Fruit fly (Drosophila melanogaster): ENCODE measurements around the gene CG42821.

Gene CG42821

DNA sequence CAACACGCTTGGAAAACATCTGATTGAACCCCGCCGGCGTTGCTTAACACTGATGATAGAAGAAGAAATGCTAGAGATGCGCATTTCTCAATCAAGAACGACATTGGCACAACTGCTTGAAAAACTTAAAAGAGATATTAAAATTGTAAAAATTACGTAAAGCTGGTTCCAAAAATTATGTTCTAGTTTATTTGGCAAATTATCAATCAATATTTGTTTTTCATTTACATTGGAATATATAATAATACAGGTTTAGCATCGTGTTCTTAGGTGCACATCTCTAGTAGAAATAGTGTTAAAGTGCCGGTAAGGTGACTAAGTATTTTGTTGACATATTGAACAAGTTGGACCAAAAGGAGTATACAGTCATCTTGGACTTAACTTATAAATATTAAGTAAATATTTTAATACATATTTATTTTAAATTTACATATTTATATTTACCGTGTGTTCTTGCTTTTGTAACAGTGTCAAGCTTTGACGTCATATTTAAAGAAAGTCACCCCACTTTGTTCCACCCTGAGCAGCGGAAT, 21.5 kb upstream of the CG42821 start, which contains the start of the genes Brf and sds22 (continued):
- TF ChIP-seq luna (GFP tag; optimal IDR thresholded peaks at IDR 0.05) (peak; percentile 93), prd (optimal IDR thresholded peaks at IDR 0.05) (no peak), prd (GFP tag; IDR thresholded peaks at IDR 0.05) (peak; percentile 97), CG7745 (tag; optimal IDR thresholded peaks at IDR 0.05) (no peak), CHES-1-like (GFP tag; optimal IDR thresholded peaks at IDR 0.05) (peak; percentile 93), Hr51 (GFP tag; optimal IDR thresholded peaks at IDR 0.05) (peak; percentile 92 to 95), Hr39 (optimal IDR thresholded peaks at IDR 0.05) (no peak), tin (GFP tag; optimal IDR thresholded peaks at IDR 0.05) (peak; percentile 98), D (optimal IDR thresholded peaks at IDR 0.05) (no peak), D (GFP tag; optimal IDR thresholded peaks at IDR 0.05) (peak; percentile 90), CG9727 (GFP tag; optimal IDR thresholded peaks at IDR 0.05) (peak; percentile 95), schlank (tag; optimal IDR thresholded peaks at IDR 0.05) (peak; percentile 90), Bgb (GFP tag; IDR thresholded peaks at IDR 0.05; ENCODE audit: partially characterized antibody) (peak; percentile 74), esg (GFP tag; conservative IDR thresholded peaks at IDR 0.05) (peak; percentile 91), Elba2 (GFP tag; optimal IDR thresholded peaks at IDR 0.05) (peak; percentile 97), gfzf (GFP tag; optimal IDR thresholded peaks at IDR 0.05) (peak; percentile 34), CG30431 (GFP tag; optimal IDR thresholded peaks at IDR 0.05) (peak; percentile 91), disco-r (GFP tag; optimal IDR thresholded peaks at IDR 0.05) (peak; percentile 90), E2f1 (GFP tag; IDR thresholded peaks at IDR 0.05) (peak; percentile 87), Scr (GFP tag; IDR thresholded peaks at IDR 0.05; ENCODE audit: partially characterized antibody) (peak; percentile 86), Opbp (GFP tag; IDR thresholded peaks at IDR 0.05; ENCODE audit: partially characterized antibody) (peak; percentile 53; the same call in 1 of the 3 replicates), Ssrp (tag; optimal IDR thresholded peaks at IDR 0.05) (peak; percentile 96), Lim3 (GFP tag; IDR thresholded peaks at IDR 0.05) (no peak), gro (GFP tag; optimal IDR thresholded peaks at IDR 0.05) (peak; percentile 96), CG14014 (GFP tag; IDR thresholded peaks at IDR 0.05) (peak; percentile 93), CG9876 (GFP tag; optimal IDR thresholded peaks at IDR 0.05) (peak; percentile 87), CrebB (tag; optimal IDR thresholded peaks at IDR 0.05) (peak; percentile 88), Oli (tag; optimal IDR thresholded peaks at IDR 0.05) (peak; percentile 92), unpg (GFP tag; optimal IDR thresholded peaks at IDR 0.05) (peak; percentile 96), CG34224 (GFP tag; IDR thresholded peaks at IDR 0.05; ENCODE audit: partially characterized antibody) (peak; percentile 53; the same call in 1 of the 3 replicates), bowl (GFP tag; IDR thresholded peaks at IDR 0.05) (peak; percentile 42; the same call in 1 of the 2 replicates), row (GFP tag; IDR thresholded peaks at IDR 0.05) (peak; percentile 98), H2.0 (GFP tag; IDR thresholded peaks at IDR 0.05) (peak; percentile 84), exex (tag; optimal IDR thresholded peaks at IDR 0.05) (peak; percentile 84), klu (GFP tag; IDR thresholded peaks at IDR 0.05) (peak; percentile 94), CG12071 (GFP tag; optimal IDR thresholded peaks at IDR 0.05) (peak; percentile 72), CG14050 (GFP tag; IDR thresholded peaks at IDR 0.05) (peak; percentile 87), sens-2 (GFP tag; IDR thresholded peaks at IDR 0.05) (peak; percentile 87; the same call in 1 of the 2 replicates), hb (GFP tag; IDR thresholded peaks at IDR 0.05; ENCODE audit: partially characterized antibody) (no peak), ewg (GFP tag; optimal IDR thresholded peaks at IDR 0.05) (peak; percentile 87), CG4404 (GFP tag; IDR thresholded peaks at IDR 0.05) (peak; percentile 95), Dad (GFP tag; optimal IDR thresholded peaks at IDR 0.05) (peak; percentile 95), fu2 (GFP tag; optimal IDR thresholded peaks at IDR 0.05) (peak; percentile 96), so (GFP tag; IDR thresholded peaks at IDR 0.05) (peak; percentile 87), jing (GFP tag; optimal IDR thresholded peaks at IDR 0.05) (peak; percentile 86), pum (GFP tag; optimal IDR thresholded peaks at IDR 0.05) (peak; percentile 96), CG8478 (optimal IDR thresholded peaks at IDR 0.05) (no peak), dati (GFP tag; IDR thresholded peaks at IDR 0.05) (peak; percentile 77), CG11398 (GFP tag; optimal IDR thresholded peaks at IDR 0.05) (peak; percentile 90), Nf-YB (GFP tag; optimal IDR thresholded peaks at IDR 0.05) (peak; percentile 79), repo (GFP tag; optimal IDR thresholded peaks at IDR 0.05) (peak; percentile 90)

Data from whole organism, embryonic.